Worm (Caenorhabditis elegans) whole organism, early embryonic: ENCODE data around the gene hlh-11.

Experiments
- ceh-13 ChIP-seq: fragments of 200-800 bp; sonication (Bioruptor generic); optimal IDR thresholded peaks from 2 replicates; lab custom pipeline; 2018; ENCODE audit warnings: mild to moderate bottlenecking, missing genetic modification characterization, missing compliant biosample characterization
- scrt-1 ChIP-seq: fragments of 200-800 bp; sonication (Bioruptor generic); IDR thresholded peaks from 2 replicates; pipeline ENCODE4 v1.3.6; 2022; ENCODE audit warnings: missing genetic modification characterization, missing compliant biosample characterization
- tbx-37 ChIP-seq: fragments of 200-800 bp; sonication (Bioruptor generic); conservative IDR thresholded peaks from 2 replicates; pipeline ENCODE4 v1.3.6; 2022; ENCODE audit warnings: missing genetic modification reagents, missing genetic modification characterization, missing compliant biosample characterization

DNA sequence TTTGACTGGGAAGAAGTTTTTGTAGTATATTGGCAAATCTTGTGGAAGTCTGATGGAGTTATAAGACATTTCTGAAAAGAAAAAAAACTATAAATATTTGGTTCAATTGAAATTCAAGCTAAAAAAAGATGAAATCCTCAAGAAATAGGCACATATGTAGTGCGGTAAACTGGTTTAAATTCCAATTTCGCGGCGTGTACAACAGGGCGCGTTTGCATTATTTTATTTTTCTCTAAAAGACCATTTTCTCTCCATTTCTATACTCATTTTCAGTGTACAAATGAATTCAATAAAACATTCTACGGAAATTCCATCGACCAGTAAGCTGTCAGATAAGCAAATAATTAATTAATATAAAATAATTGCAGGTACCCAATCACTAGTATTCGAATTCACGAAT is 5.3 kb upstream of the hlh-11 start, which contains the start of the genes pri-1 and F58A4.6:
- no peak for TF ChIP-seq tbx-37 (GFP tag; lab: Robert Waterston, UW)
- no peak for TF ChIP-seq scrt-1 (GFP tag; lab: Robert Waterston, UW)
- TF ChIP-seq ceh-13 (GFP tag; lab: Kevin White, UChicago) = no peak
